Worm (Caenorhabditis elegans) whole organism, L4 larva: ENCODE data around the gene chil-25.
"Not testable (repeated sequence)": the region's sequence is repeated elsewhere in the genome, so short reads cannot be mapped to it uniquely, and the experiment has no call there.

Source experiments
- D1046.2 ChIP-seq: fragments of 200-800 bp; sonication (Bioruptor generic); IDR thresholded peaks from 2 replicates; pipeline ENCODE4 v1.3.6; 2022; ENCODE audit warnings: missing genetic modification characterization, missing compliant biosample characterization
- T20F7.1 ChIP-seq: fragments of 200-800 bp; sonication (Bioruptor generic); optimal IDR thresholded peaks from 2 replicates; lab custom pipeline; 2018; ENCODE audit warnings: mild to moderate bottlenecking, missing genetic modification characterization, missing compliant biosample characterization
- Y5F2A.4 ChIP-seq: fragments of 200-800 bp; sonication (Bioruptor generic); optimal IDR thresholded peaks from 2 replicates; lab custom pipeline; 2018; ENCODE audit warnings: mild to moderate bottlenecking, missing genetic modification characterization, missing compliant biosample characterization
- ZK337.2 ChIP-seq: fragments of 200-800 bp; sonication (Bioruptor generic); IDR thresholded peaks from 2 replicates; pipeline ENCODE4 v1.3.6; 2022; ENCODE audit warnings: missing genetic modification reagents, missing genetic modification characterization, missing compliant biosample characterization
- ZK546.5 ChIP-seq, 2 experiments: sonication (generic microtip); optimal IDR thresholded peaks; 2 replicates each; lab custom pipeline; 2017; ENCODE audit warnings: missing biosample characterization in 2 of 2, missing genetic modification characterization in 2 of 2
- ceh-28 ChIP-seq: fragments of 150-350 bp; optimal IDR thresholded peaks from 2 replicates; lab custom pipeline; 2014; ENCODE audit warnings: missing biosample characterization, missing genetic modification reagents, missing genetic modification characterization
- ceh-32 ChIP-seq: sonication (generic microtip); optimal IDR thresholded peaks from 2 replicates; lab custom pipeline; 2016; ENCODE audit warnings: mild to moderate bottlenecking, missing genetic modification characterization, missing compliant biosample characterization; ENCODE audit not compliant: poor library complexity
- cey-2 ChIP-seq: sonication (generic microtip); optimal IDR thresholded peaks from 3 replicates; lab custom pipeline; 2017; ENCODE audit warnings: missing genetic modification characterization, mild to moderate bottlenecking, missing compliant biosample characterization, antibody characterized with exemption, borderline replicate concordance; ENCODE audit not compliant: insufficient read depth
- daf-16 ChIP-seq, 3 experiments: sonication (generic microtip); optimal IDR thresholded peaks; 2 replicates each; lab custom pipeline; 2016 to 2017; ENCODE audit warnings: missing genetic modification characterization in 3 of 3, missing genetic modification reagents in 3 of 3, mild to moderate bottlenecking in 2 of 3, missing compliant biosample characterization in 2 of 3, missing biosample characterization in 1 of 3, moderate library complexity in 1 of 3
- dmd-6 ChIP-seq: fragments of 200-800 bp; sonication (Bioruptor generic); IDR thresholded peaks from 2 replicates; pipeline ENCODE4 v1.3.6; 2022; ENCODE audit warnings: missing genetic modification reagents, missing genetic modification characterization, missing compliant biosample characterization
- duxl-1 ChIP-seq: sonication (generic microtip); optimal IDR thresholded peaks from 2 replicates; lab custom pipeline; 2016; ENCODE audit warnings: mild to moderate bottlenecking, missing genetic modification characterization, moderate library complexity, missing compliant biosample characterization; ENCODE audit not compliant: poor library complexity
- dve-1 ChIP-seq: sonication (generic microtip); optimal IDR thresholded peaks from 2 replicates; lab custom pipeline; 2017; ENCODE audit warnings: antibody characterized with exemption, mild to moderate bottlenecking, missing genetic modification characterization, missing compliant biosample characterization; ENCODE audit not compliant: insufficient read depth
- egl-43 ChIP-seq: fragments of 200-800 bp; sonication (Bioruptor generic); IDR thresholded peaks from 2 replicates; pipeline ENCODE4 v1.3.6; 2022; ENCODE audit warnings: missing genetic modification reagents, missing genetic modification characterization, missing compliant biosample characterization
- hif-1 ChIP-seq, 2 experiments: sonication (generic microtip); optimal IDR thresholded peaks; 2 replicates each; lab custom pipeline; 2016 to 2017; ENCODE audit warnings: missing compliant biosample characterization in 2 of 2, missing genetic modification characterization in 2 of 2, missing genetic modification reagents in 2 of 2, missing genotype in 2 of 2, mild to moderate bottlenecking in 1 of 2
- lin-1 ChIP-seq: fragments of 200-800 bp; sonication (Bioruptor generic); IDR thresholded peaks from 2 replicates; pipeline ENCODE4 v1.3.6; 2022; ENCODE audit warnings: missing genetic modification reagents, missing genetic modification characterization, missing compliant biosample characterization
- lin-29 ChIP-seq: fragments of 200-800 bp; sonication (Bioruptor generic); IDR thresholded peaks from 2 replicates; pipeline ENCODE4 v1.3.6; 2022; ENCODE audit warnings: missing genetic modification reagents, missing genetic modification characterization, missing compliant biosample characterization
- lin-39 ChIP-seq: fragments of 150-350 bp; optimal IDR thresholded peaks from 2 replicates; lab custom pipeline; 2014; ENCODE audit warnings: missing biosample characterization, missing genetic modification reagents, missing genetic modification characterization
- madf-9 ChIP-seq: fragments of 200-800 bp; sonication (Bioruptor generic); conservative IDR thresholded peaks from 2 replicates; pipeline ENCODE4 v1.3.6; 2022; ENCODE audit warnings: missing genetic modification reagents, missing genetic modification characterization, missing compliant biosample characterization
- mdt-29 ChIP-seq: fragments of 200-800 bp; sonication (Bioruptor generic); IDR thresholded peaks from 2 replicates; pipeline ENCODE4 v1.3.6; 2022; ENCODE audit warnings: missing genetic modification reagents, missing genetic modification characterization, missing compliant biosample characterization
- nhr-102 ChIP-seq: sonication (generic microtip); optimal IDR thresholded peaks from 2 replicates; lab custom pipeline; 2016; ENCODE audit warnings: mild to moderate bottlenecking, missing genetic modification characterization, moderate library complexity, missing compliant biosample characterization
- nhr-28 ChIP-seq: fragments of 150-350 bp; optimal IDR thresholded peaks from 2 replicates; lab custom pipeline; 2014; ENCODE audit warnings: missing biosample characterization, missing genetic modification characterization
- nhr-48 ChIP-seq: sonication (generic microtip); optimal IDR thresholded peaks from 2 replicates; lab custom pipeline; 2016; ENCODE audit warnings: mild to moderate bottlenecking, missing genetic modification characterization, missing compliant biosample characterization
- nhr-77 ChIP-seq: fragments of 150-350 bp; optimal IDR thresholded peaks from 2 replicates; lab custom pipeline; 2014; ENCODE audit warnings: missing biosample characterization, missing genetic modification characterization
- php-3 ChIP-seq: fragments of 200-800 bp; sonication (Bioruptor generic); IDR thresholded peaks from 2 replicates; pipeline ENCODE4 v1.3.6; 2022; ENCODE audit warnings: missing genetic modification reagents, missing genetic modification characterization, missing compliant biosample characterization
- pqm-1 ChIP-seq: sonication (generic microtip); optimal IDR thresholded peaks from 2 replicates; lab custom pipeline; 2017; ENCODE audit warnings: missing biosample characterization, missing genetic modification characterization
- saeg-2 ChIP-seq: fragments of 200-800 bp; sonication (Bioruptor generic); IDR thresholded peaks from 2 replicates; pipeline ENCODE4 v1.3.6; 2022; ENCODE audit warnings: missing genetic modification reagents, missing genetic modification characterization, missing compliant biosample characterization
- set-16 ChIP-seq: fragments of 200-800 bp; sonication (Bioruptor generic); IDR thresholded peaks from 2 replicates; pipeline ENCODE4 v1.3.6; 2022; ENCODE audit warnings: missing genetic modification reagents, missing genetic modification characterization, missing compliant biosample characterization
- skn-1 ChIP-seq: fragments of 150-350 bp; optimal IDR thresholded peaks from 2 replicates; lab custom pipeline; 2014; ENCODE audit warnings: missing biosample characterization, missing genetic modification characterization
- spr-1 ChIP-seq: sonication (generic microtip); optimal IDR thresholded peaks from 2 replicates; lab custom pipeline; 2016; ENCODE audit warnings: mild to moderate bottlenecking, missing genetic modification characterization, missing compliant biosample characterization
- zfp-2 ChIP-seq: sonication (generic microtip); optimal IDR thresholded peaks from 2 replicates; lab custom pipeline; 2016; ENCODE audit warnings: mild to moderate bottlenecking, missing genetic modification characterization, missing compliant biosample characterization
- zip-11 ChIP-seq: fragments of 200-800 bp; sonication (Bioruptor generic); IDR thresholded peaks from 2 replicates; pipeline ENCODE4 v1.3.6; 2022; ENCODE audit warnings: missing genetic modification characterization, missing compliant biosample characterization

The chil-25 gene

ce11 chrII:9470027-9470426 lies 4.2 kb downstream of the chil-25 start, which contains the start of gene T19H5.6:
Gene T19H5.6 (minus strand): TSS chrII:9470221.
- TF ChIP-seq daf-16 (GFP tag; optimal IDR thresholded peaks at IDR 0.05; lab: Kevin White, UChicago) (no peak), daf-16 (tag; optimal IDR thresholded peaks at IDR 0.05; lab: Kevin White, UChicago) (peak; percentile 72), nhr-28 (tag; lab: Kevin White, UChicago) (peak; percentile 40), pqm-1 (tag; lab: Kevin White, UChicago) (peak; percentile 88), nhr-48 (tag; lab: Kevin White, UChicago) (no peak)

DNA sequence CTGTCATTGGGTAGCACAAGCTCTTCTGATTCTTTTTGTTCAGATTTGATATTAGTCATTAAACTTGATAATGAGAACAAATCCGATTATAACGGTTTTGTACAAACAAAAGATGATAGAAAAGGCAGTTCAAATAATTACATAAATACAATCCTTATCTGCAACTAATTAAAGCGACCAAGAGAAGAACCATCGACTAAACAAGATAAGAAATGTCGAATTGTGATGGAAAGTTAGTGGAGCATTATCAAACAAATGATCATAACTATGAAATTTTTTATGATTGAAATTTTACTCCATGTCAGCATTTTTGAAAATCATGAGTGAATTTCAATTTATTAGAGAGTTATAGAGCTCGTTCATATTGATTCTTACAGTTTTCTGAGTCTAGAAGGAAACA lies 5.9 kb downstream of the chil-25 start, which contains the start of gene chil-23:
Gene chil-23 (minus strand): TSS at position 198 of the 400 bp plus-strand sequence.
- peak; percentile 88 for TF ChIP-seq nhr-28 (tag; lab: Kevin White, UChicago)
- peak; percentile 81 for TF ChIP-seq dve-1
- no peak for TF ChIP-seq ceh-32 (tag; lab: Kevin White, UChicago)
- peak; percentile 87 for TF ChIP-seq nhr-77 (tag; lab: Kevin White, UChicago)
- TF ChIP-seq daf-16 (GFP tag; optimal IDR thresholded peaks at IDR 0.05; lab: Kevin White, UChicago), result no peak
- peak; percentile 70 for TF ChIP-seq daf-16 (tag; optimal IDR thresholded peaks at IDR 0.05; lab: Kevin White, UChicago)
- TF ChIP-seq ZK546.5 (tag; optimal IDR thresholded peaks at IDR 0.05; lab: Kevin White, UChicago), result no peak
- no peak; the same call in 1 of the 2 replicates for TF ChIP-seq php-3 (GFP tag; lab: Robert Waterston, UW)
- 0 out of 2 replicates have a peak, but pooled peaks have one; percentile 44 for TF ChIP-seq lin-1 (GFP tag; lab: Robert Waterston, UW)
- peak; percentile 89 for TF ChIP-seq dmd-6 (GFP tag; lab: Robert Waterston, UW)
- TF ChIP-seq pqm-1 (tag; lab: Kevin White, UChicago), result peak; percentile 99
- no peak for TF ChIP-seq Y5F2A.4 (GFP tag; lab: Kevin White, UChicago)
- peak; percentile 28 for TF ChIP-seq T20F7.1 (GFP tag; lab: Kevin White, UChicago)
- no peak for TF ChIP-seq mdt-29

DNA sequence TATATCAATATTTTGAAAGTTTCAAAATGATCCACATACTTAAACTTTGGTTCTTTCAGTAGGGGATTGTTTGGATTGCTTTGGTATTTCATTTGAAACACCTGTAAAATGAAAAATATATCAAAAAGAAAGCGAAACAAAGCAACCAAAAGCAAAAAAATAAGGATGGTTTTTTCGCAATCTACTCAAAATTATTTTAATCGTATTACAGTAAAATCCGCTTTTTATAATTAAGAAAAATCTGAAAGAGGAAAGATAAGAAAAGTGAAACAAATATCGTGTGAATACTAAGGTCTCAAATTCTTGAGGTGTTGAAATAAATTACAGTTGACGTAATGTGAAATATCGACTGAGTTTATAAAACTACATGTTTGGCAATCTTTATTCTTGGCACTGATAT lies 8.2 kb downstream of the chil-25 start, which contains the start of gene chil-22:
Gene chil-22 (minus strand): TSS at position 101 of the 400 bp plus-strand sequence.
- TF ChIP-seq cey-2 (tag; lab: Kevin White, UChicago) (no peak), zfp-2 (tag; lab: Kevin White, UChicago) (no peak), lin-39 (tag; lab: Kevin White, UChicago) (no peak), ceh-28 (tag; lab: Kevin White, UChicago) (no peak), hif-1 (tag; optimal IDR thresholded peaks at IDR 0.05; lab: Kevin White, UChicago) (no peak), egl-43 (GFP tag; lab: Robert Waterston, UW) (no peak), zip-11 (GFP tag; lab: Robert Waterston, UW) (no peak), set-16 (GFP tag; lab: Robert Waterston, UW) (no peak), madf-9 (GFP tag; lab: Robert Waterston, UW) (no peak), duxl-1 (tag; lab: Kevin White, UChicago) (no peak), dmd-6 (GFP tag; lab: Robert Waterston, UW) (no peak), saeg-2 (GFP tag; lab: Robert Waterston, UW) (no peak), ZK337.2 (GFP tag; lab: Robert Waterston, UW) (no peak), spr-1 (no peak), skn-1 (tag; lab: Kevin White, UChicago) (no peak), D1046.2 (no peak), lin-29 (GFP tag; lab: Robert Waterston, UW) (no peak), dve-1 (no peak)

ce11 chrII:9461881-9462280 lies 12.4 kb downstream of the chil-25 start, which contains the start of gene chil-21:
Gene chil-21 (minus strand): TSS chrII:9461981.
- not testable (repeated sequence) for TF ChIP-seq skn-1 (tag; lab: Kevin White, UChicago); spr-1; nhr-102 (tag; lab: Kevin White, UChicago)
